Fruit fly (Drosophila melanogaster) whole organism, adult: ENCODE results near the gene La.

Experiments
- CG11617 ChIP-seq: fragments of 200-800 bp; sonication (Bioruptor generic); optimal IDR thresholded peaks from 2 replicates; lab custom pipeline; 2017; ENCODE audit warnings: mild to moderate bottlenecking, missing biosample characterization, missing genetic modification reagents, missing genetic modification characterization
- CG12768 ChIP-seq: fragments of 200-800 bp; sonication (Bioruptor generic); optimal IDR thresholded peaks from 2 replicates; lab custom pipeline; 2017; ENCODE audit warnings: missing biosample characterization, missing genetic modification characterization, mild to moderate bottlenecking, moderate library complexity, missing genetic modification reagents
- CG14711 ChIP-seq: fragments of 200-800 bp; sonication (Bioruptor generic); optimal IDR thresholded peaks from 2 replicates; lab custom pipeline; 2018; ENCODE audit warnings: missing biosample characterization, mild to moderate bottlenecking, missing genetic modification characterization, moderate library complexity
- CG1620 ChIP-seq: fragments of 200-800 bp; sonication (Bioruptor generic); optimal IDR thresholded peaks from 2 replicates; lab custom pipeline; 2016; ENCODE audit warnings: missing biosample characterization, missing genetic modification characterization
- CG33017 ChIP-seq: fragments of 200-800 bp; sonication (Bioruptor generic); optimal IDR thresholded peaks from 2 replicates; lab custom pipeline; 2018; ENCODE audit warnings: missing biosample characterization, mild to moderate bottlenecking, missing genetic modification characterization, moderate library complexity
- CG5204 ChIP-seq: fragments of 200-800 bp; sonication (Bioruptor generic); optimal IDR thresholded peaks from 2 replicates; lab custom pipeline; 2016; ENCODE audit warnings: missing biosample characterization, missing genetic modification characterization
- CG7045 ChIP-seq: fragments of 200-800 bp; sonication (Bioruptor generic); optimal IDR thresholded peaks from 2 replicates; lab custom pipeline; 2017; ENCODE audit warnings: missing biosample characterization, mild to moderate bottlenecking, missing genetic modification characterization
- CG7101 ChIP-seq: fragments of 200-800 bp; sonication (Bioruptor generic); optimal IDR thresholded peaks from 2 replicates; lab custom pipeline; 2018; ENCODE audit warnings: missing biosample characterization, mild to moderate bottlenecking, missing genetic modification characterization, moderate library complexity
- Clk ChIP-seq: fragments of 200-800 bp; sonication (Bioruptor generic); optimal IDR thresholded peaks from 2 replicates; lab custom pipeline; 2017; ENCODE audit warnings: missing biosample characterization, missing genetic modification characterization
- Crg-1 ChIP-seq: fragments of 200-800 bp; sonication (Bioruptor generic); optimal IDR thresholded peaks from 2 replicates; lab custom pipeline; 2016; ENCODE audit warnings: missing biosample characterization, missing genetic modification characterization
- Hr96 ChIP-seq: fragments of 200-800 bp; sonication (Bioruptor generic); optimal IDR thresholded peaks from 2 replicates; lab custom pipeline; 2016; ENCODE audit warnings: missing biosample characterization, missing genetic modification characterization
- Mnt ChIP-seq: fragments of 200-800 bp; sonication (Bioruptor generic); optimal IDR thresholded peaks from 2 replicates; lab custom pipeline; 2016; ENCODE audit warnings: missing biosample characterization, mild to moderate bottlenecking, missing genetic modification characterization
- bab1 ChIP-seq: fragments of 200-800 bp; sonication (Bioruptor generic); optimal IDR thresholded peaks from 3 replicates; lab custom pipeline; 2019; ENCODE audit warnings: missing biosample characterization, mild to moderate bottlenecking, missing genetic modification characterization, moderate library complexity
- cic ChIP-seq: fragments of 200-800 bp; sonication (Bioruptor generic); optimal IDR thresholded peaks from 2 replicates; lab custom pipeline; 2017; ENCODE audit warnings: missing biosample characterization, mild to moderate bottlenecking, missing genetic modification characterization, moderate library complexity
- cnc ChIP-seq, 2 experiments: fragments of >200 bp; optimal IDR thresholded peaks; 2 replicates each; lab custom pipeline; 2017
- kay ChIP-seq: fragments of 200-800 bp; sonication (Bioruptor generic); peaks from one replicate; lab custom pipeline; 2016; ENCODE audit warnings: missing biosample characterization, missing genetic modification characterization, borderline replicate concordance
- ovo ChIP-seq: fragments of 200-800 bp; sonication (Bioruptor generic); optimal IDR thresholded peaks from 2 replicates; lab custom pipeline; 2016; ENCODE audit warnings: missing biosample characterization, missing genetic modification characterization
- pad ChIP-seq: fragments of 200-800 bp; sonication (Bioruptor generic); optimal IDR thresholded peaks from 3 replicates; lab custom pipeline; 2017; ENCODE audit warnings: missing biosample characterization, missing genetic modification characterization, mild to moderate bottlenecking, moderate library complexity, missing genetic modification reagents
- tj ChIP-seq: fragments of 200-800 bp; sonication (Bioruptor generic); optimal IDR thresholded peaks from 3 replicates; lab custom pipeline; 2017; ENCODE audit warnings: missing biosample characterization, mild to moderate bottlenecking, missing genetic modification characterization, moderate library complexity
- toe ChIP-seq: fragments of 200-800 bp; sonication (Bioruptor generic); optimal IDR thresholded peaks from 2 replicates; lab custom pipeline; 2016; ENCODE audit warnings: missing biosample characterization, missing genetic modification characterization

La gene

dm6 chr2L:20340635-20341034 lies 9.2 kb downstream of the La start:
- TF ChIP-seq toe = no peak
- TF ChIP-seq CG14711 (tag; lab: Kevin White, UChicago) = no peak
- no peak for TF ChIP-seq CG5204 (GFP tag; lab: Kevin White, UChicago)
- no peak for TF ChIP-seq CG1620 (GFP tag; lab: Kevin White, UChicago)
- no peak for TF ChIP-seq cic
- no peak for TF ChIP-seq bab1 (GFP tag; lab: Kevin White, UChicago)
- no peak for TF ChIP-seq tj (GFP tag; lab: Kevin White, UChicago)
- no peak for TF ChIP-seq CG7101 (tag; lab: Kevin White, UChicago)

- TF ChIP-seq Crg-1 (no peak), cic (peak; percentile 60)
Measured at dm6 chr2L:20337800-20338199, 12.0 kb downstream of the La start.

- TF ChIP-seq CG12768 (GFP tag; lab: Kevin White, UChicago) = no peak
- peak; percentile 1 for TF ChIP-seq CG7045 (GFP tag; lab: Kevin White, UChicago)
- no peak for TF ChIP-seq CG11617 (GFP tag; lab: Kevin White, UChicago)
- no peak for TF ChIP-seq CG1620 (GFP tag; lab: Kevin White, UChicago)
- no peak for TF ChIP-seq Clk
- TF ChIP-seq pad (GFP tag; lab: Kevin White, UChicago) = no peak
- TF ChIP-seq CG33017 = no peak
Measured at dm6 chr2L:20334918-20335317, 14.9 kb downstream of the La start.

- TF ChIP-seq kay (GFP tag; lab: Kevin White, UChicago) = peak; percentile 90
- no peak for TF ChIP-seq CG7101 (tag; lab: Kevin White, UChicago)
Measured at dm6 chr2L:20332978-20333377, 16.8 kb downstream of the La start.

dm6 chr2L:20329612-20330011 lies 20.2 kb downstream of the La start:
- TF ChIP-seq Mnt (GFP tag; lab: Kevin White, UChicago) (no peak), CG14711 (tag; lab: Kevin White, UChicago) (no peak), Crg-1 (no peak), CG7101 (tag; lab: Kevin White, UChicago) (no peak), cic (no peak)

DNA sequence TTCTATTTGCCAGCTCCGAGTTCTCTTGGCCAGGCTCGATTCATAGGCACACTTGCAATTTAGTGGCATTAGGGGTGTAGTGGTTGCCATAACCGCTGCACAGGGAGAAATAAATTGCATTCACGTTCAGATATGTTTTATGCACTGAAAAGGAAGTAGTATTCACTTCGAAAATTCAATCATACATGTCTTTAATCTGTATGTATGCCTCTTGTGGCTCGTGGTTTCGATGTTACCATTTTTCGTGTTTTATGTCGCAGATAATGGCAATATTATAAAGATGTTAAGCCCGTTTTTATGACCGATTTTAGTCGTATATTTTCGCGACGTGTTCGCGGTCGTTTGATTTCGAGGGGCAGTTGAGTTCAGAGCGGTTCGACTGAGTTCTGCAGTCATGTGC lies 21.2 kb downstream of the La start:
- TF ChIP-seq CG5204 (GFP tag; lab: Kevin White, UChicago) (no peak), CG12768 (GFP tag; lab: Kevin White, UChicago) (no peak), Clk (no peak), CG7045 (GFP tag; lab: Kevin White, UChicago) (no peak), CG11617 (GFP tag; lab: Kevin White, UChicago) (no peak), pad (GFP tag; lab: Kevin White, UChicago) (no peak), CG1620 (GFP tag; lab: Kevin White, UChicago) (no peak), cnc (optimal IDR thresholded peaks at IDR 0.05; lab: Kevin White, UChicago) (no peak), toe (no peak), tj (GFP tag; lab: Kevin White, UChicago) (no peak), Hr96 (GFP tag; lab: Kevin White, UChicago) (no peak), CG7101 (tag; lab: Kevin White, UChicago) (no peak), ovo (GFP tag; lab: Kevin White, UChicago) (no peak), bab1 (GFP tag; lab: Kevin White, UChicago) (no peak), CG33017 (no peak), CG14711 (tag; lab: Kevin White, UChicago) (no peak), Mnt (GFP tag; lab: Kevin White, UChicago) (no peak)

DNA sequence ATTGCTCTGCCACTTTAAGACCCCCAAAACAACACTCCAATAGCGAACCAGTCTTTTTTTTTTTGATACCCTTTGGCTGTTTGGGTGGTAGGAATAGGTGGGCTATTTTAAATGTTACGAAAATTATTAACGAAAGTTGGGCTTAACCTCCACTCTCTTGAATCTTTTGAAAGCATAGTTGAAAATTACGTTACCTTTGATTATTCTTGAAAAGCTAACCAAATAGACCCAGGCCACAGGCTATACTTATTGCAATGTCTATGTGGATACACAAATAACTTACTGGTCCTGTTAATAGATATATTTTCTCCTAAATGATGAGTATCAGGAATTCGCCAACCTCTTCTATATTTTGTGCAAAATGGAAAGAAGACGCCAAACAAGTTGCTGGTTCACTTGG lies 21.8 kb downstream of the La start:
- TF ChIP-seq pad (GFP tag; lab: Kevin White, UChicago) (no peak), cic (no peak), CG7101 (tag; lab: Kevin White, UChicago) (no peak), CG14711 (tag; lab: Kevin White, UChicago) (no peak), CG33017 (no peak), cnc (optimal IDR thresholded peaks at IDR 0.05; lab: Kevin White, UChicago) (no peak), toe (no peak), bab1 (GFP tag; lab: Kevin White, UChicago) (no peak), CG11617 (GFP tag; lab: Kevin White, UChicago) (no peak), Crg-1 (no peak), Mnt (GFP tag; lab: Kevin White, UChicago) (no peak), CG1620 (GFP tag; lab: Kevin White, UChicago) (no peak), Hr96 (GFP tag; lab: Kevin White, UChicago) (no peak), CG5204 (GFP tag; lab: Kevin White, UChicago) (no peak), tj (GFP tag; lab: Kevin White, UChicago) (no peak), Clk (no peak)

- TF ChIP-seq CG12768 (GFP tag; lab: Kevin White, UChicago) = no peak
- no peak for TF ChIP-seq ovo (GFP tag; lab: Kevin White, UChicago)
- TF ChIP-seq CG11617 (GFP tag; lab: Kevin White, UChicago) = no peak
- TF ChIP-seq pad (GFP tag; lab: Kevin White, UChicago) = no peak
- TF ChIP-seq kay (GFP tag; lab: Kevin White, UChicago) = no peak
- no peak for TF ChIP-seq CG5204 (GFP tag; lab: Kevin White, UChicago)
- TF ChIP-seq CG7045 (GFP tag; lab: Kevin White, UChicago) = no peak
- TF ChIP-seq Mnt (GFP tag; lab: Kevin White, UChicago) = no peak
- TF ChIP-seq CG33017 = no peak
- TF ChIP-seq cic = no peak
- no peak for TF ChIP-seq CG7101 (tag; lab: Kevin White, UChicago)
- no peak for TF ChIP-seq Crg-1
- TF ChIP-seq bab1 (GFP tag; lab: Kevin White, UChicago) = no peak
- no peak for TF ChIP-seq CG1620 (GFP tag; lab: Kevin White, UChicago)
- TF ChIP-seq CG14711 (tag; lab: Kevin White, UChicago) = no peak
Measured at dm6 chr2L:20327375-20327774, 22.4 kb downstream of the La start.
